Worm (Caenorhabditis elegans): ENCODE data around the gene cest-24.

cest-24 gene

DNA sequence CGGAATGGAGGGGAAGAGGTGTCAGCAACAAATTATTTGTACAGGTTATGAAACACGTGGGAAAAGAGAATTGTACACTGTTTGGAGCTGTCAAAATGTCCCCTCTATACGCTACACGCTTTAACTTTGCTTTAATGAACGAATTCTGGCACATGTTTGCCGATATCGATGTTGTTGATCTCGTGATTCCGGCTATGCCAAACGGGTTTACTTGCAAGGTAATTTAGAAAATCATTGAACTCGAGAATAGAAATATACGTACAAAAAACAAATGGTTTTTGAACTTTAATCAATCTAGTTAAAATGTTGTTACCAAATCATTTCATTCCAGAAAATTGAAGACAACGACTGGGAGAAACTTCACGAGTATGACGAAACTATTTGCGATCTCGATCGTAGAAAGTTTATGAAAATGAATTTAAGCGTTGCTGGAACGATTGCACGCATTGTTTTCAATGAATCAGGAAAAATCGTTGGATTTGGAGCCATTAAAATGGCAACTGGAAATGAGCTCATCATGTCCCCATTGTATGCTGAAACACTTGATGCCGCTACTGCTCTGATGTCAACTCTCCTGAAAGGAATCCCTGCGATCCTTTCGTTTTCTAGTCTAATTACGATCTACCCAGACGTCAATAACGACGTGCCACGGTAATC lies 39.4 kb upstream of the cest-24 start:
- TF ChIP-seq ceh-43 (GFP tag; optimal IDR thresholded peaks at IDR 0.05) (no peak), lsy-2 (tag; optimal IDR thresholded peaks at IDR 0.05) (no peak), nhr-28 (tag; optimal IDR thresholded peaks at IDR 0.05) (no peak), drap-1 (GFP tag; optimal IDR thresholded peaks at IDR 0.05) (no peak), ceh-39 (tag; optimal IDR thresholded peaks at IDR 0.05) (no peak), elt-3 (tag; optimal IDR thresholded peaks at IDR 0.05) (no peak), lin-13 (tag; optimal IDR thresholded peaks at IDR 0.05) (no peak), nhr-237 (tag; optimal IDR thresholded peaks at IDR 0.05) (no peak), mep-1 (tag; optimal IDR thresholded peaks at IDR 0.05) (no peak), zip-8 (tag; optimal IDR thresholded peaks at IDR 0.05) (no peak), ces-1 (GFP tag; optimal IDR thresholded peaks at IDR 0.05) (no peak), nhr-12 (tag; optimal IDR thresholded peaks at IDR 0.05) (no peak), sptf-1 (tag; optimal IDR thresholded peaks at IDR 0.05) (no peak), mab-5 (tag; optimal IDR thresholded peaks at IDR 0.05) (no peak)

DNA sequence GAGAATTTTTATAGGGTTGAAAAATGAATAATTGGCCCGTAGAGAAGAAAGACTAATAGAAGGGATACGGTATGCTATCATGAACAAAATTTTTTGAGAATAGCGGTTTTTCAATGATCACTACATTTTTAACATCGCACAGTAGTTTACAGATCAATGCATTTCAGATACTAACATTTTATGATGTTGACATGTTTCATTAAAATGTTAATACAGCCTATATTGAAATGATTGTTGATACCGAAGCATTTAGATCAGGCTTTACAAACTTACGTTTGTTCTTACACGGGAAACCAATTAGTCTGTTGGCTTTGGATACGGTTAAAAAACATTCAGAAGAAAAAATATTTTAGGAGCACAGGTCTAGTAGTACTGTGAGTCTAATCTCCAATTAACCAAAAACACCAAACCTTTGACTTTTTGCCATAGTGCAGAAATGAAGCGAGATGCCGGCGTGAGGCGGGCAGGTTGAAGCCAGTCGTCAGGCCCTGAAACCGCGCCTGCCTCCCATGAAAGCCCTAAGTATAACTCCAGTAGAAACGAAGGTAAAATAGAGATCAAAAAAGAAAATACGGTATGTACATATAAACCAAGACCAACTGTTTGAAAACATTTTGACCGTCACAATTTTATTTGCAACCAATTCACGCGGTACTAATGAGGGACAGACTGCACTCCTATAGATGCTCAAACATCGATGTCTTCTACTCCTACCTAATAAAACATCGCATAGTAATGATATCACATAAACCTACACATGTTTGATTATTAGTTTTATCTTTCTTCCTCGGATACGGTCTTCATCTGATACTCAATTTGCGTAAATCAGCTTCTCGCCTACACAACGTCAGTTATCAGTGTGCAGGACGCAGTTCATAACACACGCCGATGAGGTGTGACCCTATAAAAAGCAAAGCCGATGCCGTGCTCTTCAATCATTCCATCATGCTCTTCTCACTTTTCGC lies 38.3 kb upstream of the cest-24 start, which contains the start of gene fil-2:
Gene fil-2, plus strand, starts transcription at position 915 of the 965 bp plus-strand sequence.
- no peak for TF ChIP-seq tbx-8 (GFP tag; optimal IDR thresholded peaks at IDR 0.05)
- TF ChIP-seq blmp-1 (tag; optimal IDR thresholded peaks at IDR 0.05): no peak
- no peak for TF ChIP-seq ceh-43 (GFP tag; optimal IDR thresholded peaks at IDR 0.05)
- no peak for TF ChIP-seq ztf-11 (tag; optimal IDR thresholded peaks at IDR 0.05)
- no peak for TF ChIP-seq ceh-39 (tag; optimal IDR thresholded peaks at IDR 0.05)
- TF ChIP-seq nhr-237 (tag; optimal IDR thresholded peaks at IDR 0.05): no peak

DNA sequence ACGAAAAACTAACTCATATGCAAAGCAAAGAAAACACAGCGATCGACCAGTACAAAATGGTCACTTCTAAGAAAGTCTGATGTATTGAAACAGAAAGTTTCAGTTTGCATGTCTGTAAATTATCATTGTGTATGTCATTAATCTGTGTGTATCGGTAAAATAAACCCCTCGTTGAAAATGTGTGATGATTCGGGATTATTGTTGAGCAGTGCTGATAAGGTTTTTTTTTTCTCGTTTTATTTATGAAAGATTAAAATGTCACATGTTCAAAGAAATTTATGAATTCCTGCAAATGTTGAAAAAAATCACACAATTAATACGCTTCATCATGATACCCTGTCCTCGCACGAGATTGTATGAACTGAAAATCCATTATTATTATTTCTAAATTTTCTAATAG lies 36.7 kb upstream of the cest-24 start:
- no peak for TF ChIP-seq blmp-1 (tag; optimal IDR thresholded peaks at IDR 0.05)
- no peak for TF ChIP-seq nhr-76 (tag; optimal IDR thresholded peaks at IDR 0.05)
- no peak for TF ChIP-seq sem-2 (GFP tag; optimal IDR thresholded peaks at IDR 0.05)
- TF ChIP-seq nhr-28 (tag; optimal IDR thresholded peaks at IDR 0.05): no peak
- no peak for TF ChIP-seq unc-120 (tag; optimal IDR thresholded peaks at IDR 0.05; ENCODE audit: poor library complexity, severe bottlenecking)
- no peak for TF ChIP-seq flh-1 (GFP tag; optimal IDR thresholded peaks at IDR 0.05)
- TF ChIP-seq lin-32 (GFP tag; optimal IDR thresholded peaks at IDR 0.05): no peak
- TF ChIP-seq unc-62 (GFP tag; optimal IDR thresholded peaks at IDR 0.05): no peak
- no peak for TF ChIP-seq mab-5 (tag; optimal IDR thresholded peaks at IDR 0.05)
- no peak for TF ChIP-seq ceh-39 (tag; optimal IDR thresholded peaks at IDR 0.05)
- TF ChIP-seq bed-3 (GFP tag; optimal IDR thresholded peaks at IDR 0.05): no peak
- no peak for TF ChIP-seq ceh-43 (GFP tag; optimal IDR thresholded peaks at IDR 0.05)
- TF ChIP-seq ham-2 (GFP tag; optimal IDR thresholded peaks at IDR 0.05): no peak
- no peak for TF ChIP-seq M03D4.4 (tag; optimal IDR thresholded peaks at IDR 0.05)
- TF ChIP-seq elt-1 (tag; optimal IDR thresholded peaks at IDR 0.05; ENCODE audit: borderline replicate concordance, insufficient read depth): no peak
- no peak for TF ChIP-seq mep-1 (tag; optimal IDR thresholded peaks at IDR 0.05)
- no peak for TF ChIP-seq drap-1 (GFP tag; optimal IDR thresholded peaks at IDR 0.05)
- TF ChIP-seq ceh-83 (GFP tag; optimal IDR thresholded peaks at IDR 0.05): no peak
- TF ChIP-seq nhr-2 (tag; optimal IDR thresholded peaks at IDR 0.05): no peak
- TF ChIP-seq lsy-2 (tag; optimal IDR thresholded peaks at IDR 0.05): no peak

DNA sequence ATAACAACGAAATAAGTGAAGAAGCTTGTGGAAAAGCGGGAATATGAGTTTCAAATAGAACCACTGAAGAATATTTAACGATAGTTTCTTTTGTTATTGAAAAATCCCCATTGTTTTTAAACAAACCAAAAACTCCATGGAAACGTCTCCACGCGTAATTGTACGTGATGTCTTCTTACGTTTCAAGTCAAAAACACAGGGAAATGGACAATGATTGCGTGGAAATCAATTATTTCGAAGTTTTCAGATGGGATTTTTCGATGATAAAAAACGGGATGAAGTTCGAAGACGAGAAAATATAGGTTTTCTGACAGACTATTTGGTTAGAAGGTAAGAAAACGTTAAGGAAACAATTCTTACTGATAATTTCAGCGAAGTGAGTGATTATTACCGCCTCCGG lies 35.6 kb upstream of the cest-24 start, which contains the start of the genes K12B6.4 and spe-49:
Gene K12B6.4, minus strand, starts transcription at position 101 of the 400 bp plus-strand sequence.
Gene spe-49, plus strand, starts transcription at position 185 of the 400 bp plus-strand sequence.
- no peak for TF ChIP-seq flh-1 (GFP tag; optimal IDR thresholded peaks at IDR 0.05)
- TF ChIP-seq nhr-12 (tag; optimal IDR thresholded peaks at IDR 0.05): no peak
- TF ChIP-seq tbx-8 (GFP tag; optimal IDR thresholded peaks at IDR 0.05): no peak
- no peak for TF ChIP-seq nhr-237 (tag; optimal IDR thresholded peaks at IDR 0.05)
- no peak for TF ChIP-seq lin-13 (tag; optimal IDR thresholded peaks at IDR 0.05)
- TF ChIP-seq ceh-43 (GFP tag; optimal IDR thresholded peaks at IDR 0.05): no peak
- no peak for TF ChIP-seq ceh-83 (GFP tag; optimal IDR thresholded peaks at IDR 0.05)
- no peak for TF ChIP-seq pha-4 (tag; optimal IDR thresholded peaks at IDR 0.05)

Data from whole organism, mixed stage, embryonic.